Fruit fly (Drosophila melanogaster): Measurements from ENCODE around the gene laf.

DNA sequence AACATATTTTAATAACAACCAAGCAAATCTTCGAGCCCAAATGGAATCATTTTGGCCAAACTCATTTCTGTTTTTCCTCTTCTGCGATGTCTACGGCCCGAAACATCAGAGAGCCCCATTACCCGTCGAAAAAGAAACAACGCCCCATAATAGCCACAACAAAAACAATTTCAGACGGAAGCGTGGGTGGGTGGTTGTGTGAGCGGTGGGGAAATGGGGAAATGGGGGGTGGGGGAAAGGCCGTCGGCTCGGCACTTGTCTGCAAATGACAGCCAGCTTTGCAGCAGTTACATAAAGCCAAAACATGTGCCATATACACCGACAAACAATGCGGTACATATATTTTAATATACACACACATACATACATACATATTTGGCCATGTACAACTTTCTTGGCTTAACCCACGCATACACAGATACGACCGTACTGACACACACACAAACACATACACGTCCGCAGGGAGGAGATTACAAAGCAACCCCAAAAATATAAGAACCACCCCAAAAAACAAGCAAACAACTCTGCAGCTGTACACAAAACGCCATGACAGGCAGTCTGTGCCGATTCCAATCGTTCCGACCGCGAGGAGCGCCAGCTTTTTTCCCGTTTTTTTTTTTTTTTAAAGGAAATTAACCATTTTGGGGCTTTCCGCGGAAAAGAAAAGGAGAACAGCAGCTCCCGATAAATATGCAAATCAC is 13.3 kb downstream of the laf start:
- TF ChIP-seq CG8478 (optimal IDR thresholded peaks at IDR 0.05), result no peak
- TF ChIP-seq CTCF (optimal IDR thresholded peaks at IDR 0.05), result no peak

Data from S2 (cell line).